Fruit fly (Drosophila melanogaster) whole organism, embryonic: ENCODE data around the gene Spn27A.
A peak's percentile ranks its signal among the peaks of the same experiment; 100 is the strongest.

ENCODE experiments used
- ATbp ChIP-seq: fragments of 200-800 bp; sonication (Bioruptor generic); optimal IDR thresholded peaks from 2 replicates; lab custom pipeline; 2017; ENCODE audit warnings: missing biosample characterization, mild to moderate bottlenecking, missing genetic modification characterization, missing genetic modification reagents
- Bdp1 ChIP-seq: fragments of 200-800 bp; sonication (Bioruptor generic); optimal IDR thresholded peaks from 3 replicates; lab custom pipeline; 2016; ENCODE audit warnings: missing biosample characterization, missing genetic modification characterization
- CG1024 ChIP-seq: fragments of 200-800 bp; sonication (Bioruptor generic); IDR thresholded peaks from 2 replicates; pipeline ENCODE4 v1.3.6; 2022; ENCODE audit warnings: missing biosample characterization, missing genetic modification characterization
- CG10462 ChIP-seq: fragments of 200-800 bp; sonication (Bioruptor generic); optimal IDR thresholded peaks from 2 replicates; lab custom pipeline; 2016; ENCODE audit warnings: missing biosample characterization, missing genetic modification characterization
- CG11398 ChIP-seq: fragments of 200-800 bp; sonication (Bioruptor generic); optimal IDR thresholded peaks from 2 replicates; lab custom pipeline; 2016; ENCODE audit warnings: missing biosample characterization, missing genetic modification characterization
- CG13123 ChIP-seq: fragments of 200-800 bp; sonication (Bioruptor generic); optimal IDR thresholded peaks from 2 replicates; lab custom pipeline; 2016; ENCODE audit warnings: missing biosample characterization, missing genetic modification characterization
- CG13775 ChIP-seq: fragments of 200-800 bp; sonication (Bioruptor generic); optimal IDR thresholded peaks from 3 replicates; lab custom pipeline; 2017; ENCODE audit warnings: missing biosample characterization, mild to moderate bottlenecking, missing genetic modification characterization
- CG15011 ChIP-seq: fragments of 200-800 bp; sonication (Bioruptor generic); optimal IDR thresholded peaks from 3 replicates; lab custom pipeline; 2018; ENCODE audit warnings: missing biosample characterization, mild to moderate bottlenecking, missing genetic modification characterization
- CG1529 ChIP-seq: fragments of 200-800 bp; sonication (Bioruptor generic); optimal IDR thresholded peaks from 3 replicates; lab custom pipeline; 2018; ENCODE audit warnings: missing biosample characterization, missing genetic modification characterization
- CG2712 ChIP-seq: fragments of 200-800 bp; optimal IDR thresholded peaks from 3 replicates; lab custom pipeline; 2019; ENCODE audit warnings: missing biosample characterization, mild to moderate bottlenecking, missing genetic modification characterization, moderate library complexity
- CG5245 ChIP-seq: fragments of 200-800 bp; sonication (Bioruptor generic); optimal IDR thresholded peaks from 3 replicates; lab custom pipeline; 2016; ENCODE audit warnings: missing biosample characterization, missing genetic modification characterization
- CG7271 ChIP-seq: fragments of 200-800 bp; sonication (Bioruptor generic); optimal IDR thresholded peaks from 2 replicates; lab custom pipeline; 2018; ENCODE audit warnings: missing biosample characterization, mild to moderate bottlenecking, missing genetic modification characterization, moderate library complexity
- CG9876 ChIP-seq: fragments of 200-800 bp; sonication (Bioruptor generic); optimal IDR thresholded peaks from 2 replicates; lab custom pipeline; 2016; ENCODE audit warnings: missing biosample characterization, missing genetic modification characterization
- Dad ChIP-seq: fragments of 200-800 bp; sonication (Bioruptor generic); optimal IDR thresholded peaks from 3 replicates; lab custom pipeline; 2016; ENCODE audit warnings: missing biosample characterization, missing genetic modification characterization
- Hmr ChIP-seq: fragments of 200-800 bp; sonication (Bioruptor generic); optimal IDR thresholded peaks from 3 replicates; lab custom pipeline; 2017; ENCODE audit warnings: mild to moderate bottlenecking, missing biosample characterization, missing genetic modification reagents, missing genetic modification characterization
- Hr51 ChIP-seq, 2 experiments: fragments of 200-800 bp; sonication (Bioruptor generic); optimal IDR thresholded peaks; 2 replicates in 1 of 2; 3 replicates in 1 of 2; lab custom pipeline; 2016 to 2018; ENCODE audit warnings: missing biosample characterization in 2 of 2, missing genetic modification characterization in 2 of 2, mild to moderate bottlenecking in 1 of 2, moderate library complexity in 1 of 2
- NC2α ChIP-seq: fragments of 200-800 bp; sonication (Bioruptor generic); optimal IDR thresholded peaks from 2 replicates; lab custom pipeline; 2016; ENCODE audit warnings: missing biosample characterization, missing genetic modification characterization
- NK7.1 ChIP-seq: fragments of 200-800 bp; sonication (Bioruptor generic); optimal IDR thresholded peaks from 3 replicates; lab custom pipeline; 2016; ENCODE audit warnings: missing biosample characterization, missing genetic modification characterization
- Neu2 ChIP-seq: fragments of 200-800 bp; sonication (Bioruptor generic); optimal IDR thresholded peaks from 3 replicates; lab custom pipeline; 2016; ENCODE audit warnings: missing biosample characterization, missing genetic modification characterization, borderline replicate concordance
- PHDP ChIP-seq: fragments of 200-800 bp; sonication (Bioruptor generic); optimal IDR thresholded peaks from 3 replicates; lab custom pipeline; 2018; ENCODE audit warnings: missing biosample characterization, mild to moderate bottlenecking, missing genetic modification characterization, moderate library complexity
- Pdp1 ChIP-seq, 2 experiments: fragments of 200-800 bp; sonication (Bioruptor generic); optimal IDR thresholded peaks; 3 replicates each; lab custom pipeline; 2016; ENCODE audit warnings: missing biosample characterization in 2 of 2, missing genetic modification characterization in 2 of 2, mild to moderate bottlenecking in 1 of 2, moderate library complexity in 1 of 2
- Side ChIP-seq: fragments of 200-800 bp; sonication (Bioruptor generic); optimal IDR thresholded peaks from 2 replicates; lab custom pipeline; 2016; ENCODE audit warnings: missing biosample characterization, missing genetic modification characterization
- Trl ChIP-seq, 3 experiments: fragments of >200 bp in 2 of 3; fragments of 200-800 bp in 1 of 3; sonication (Bioruptor generic) in 1 of 3; optimal IDR thresholded peaks; 2 replicates in 1 of 3; 3 replicates in 2 of 3; lab custom pipeline; 2016 to 2017; ENCODE audit warnings: missing biosample characterization in 1 of 3, missing genetic modification characterization in 1 of 3
- ac ChIP-seq: fragments of 200-800 bp; sonication (Bioruptor generic); optimal IDR thresholded peaks from 3 replicates; lab custom pipeline; 2017; ENCODE audit warnings: missing biosample characterization, mild to moderate bottlenecking, missing genetic modification characterization
- al ChIP-seq: fragments of 200-800 bp; sonication (Bioruptor generic); IDR thresholded peaks from 2 replicates; pipeline ENCODE4 v1.3.6; 2022; ENCODE audit warnings: missing biosample characterization, missing genetic modification characterization
- ara ChIP-seq: fragments of 200-800 bp; sonication (Bioruptor generic); IDR thresholded peaks from 2 replicates; pipeline ENCODE4 v1.3.6; 2022; ENCODE audit warnings: missing biosample characterization, missing genetic modification characterization
- bsh ChIP-seq, 2 experiments: fragments of 200-800 bp; sonication (Bioruptor generic); optimal IDR thresholded peaks; 2 replicates each; lab custom pipeline; 2017 to 2018; ENCODE audit warnings: mild to moderate bottlenecking in 2 of 2, missing biosample characterization in 2 of 2, missing genetic modification characterization in 2 of 2, moderate library complexity in 1 of 2
- btn ChIP-seq: fragments of 200-800 bp; sonication (Bioruptor generic); optimal IDR thresholded peaks from 2 replicates; lab custom pipeline; 2016; ENCODE audit warnings: missing biosample characterization, missing genetic modification characterization
- cad ChIP-seq: fragments of >200 bp; optimal IDR thresholded peaks from 2 replicates; lab custom pipeline; 2017; ENCODE audit warnings: missing biosample characterization, missing genetic modification characterization
- chm ChIP-seq: fragments of 200-800 bp; sonication (Bioruptor generic); IDR thresholded peaks from 2 replicates; pipeline ENCODE4 v1.3.6; 2022; ENCODE audit warnings: missing biosample characterization, missing genetic modification characterization
- dpn ChIP-seq, 2 experiments: fragments of 200-800 bp; sonication (Bioruptor generic); optimal IDR thresholded peaks; 3 replicates each; lab custom pipeline; 2016; ENCODE audit warnings: missing biosample characterization in 2 of 2, missing genetic modification characterization in 2 of 2
- en ChIP-seq: fragments of 200-800 bp; sonication (Bioruptor generic); optimal IDR thresholded peaks from 2 replicates; lab custom pipeline; 2016; ENCODE audit warnings: missing biosample characterization, missing genetic modification characterization
- ftz-f1 ChIP-seq: fragments of 200-800 bp; sonication (Bioruptor generic); optimal IDR thresholded peaks from 2 replicates; lab custom pipeline; 2016; ENCODE audit warnings: missing biosample characterization, missing genetic modification characterization
- gcm ChIP-seq: fragments of 200-800 bp; sonication (Bioruptor generic); optimal IDR thresholded peaks from 2 replicates; lab custom pipeline; 2019; ENCODE audit warnings: missing biosample characterization, mild to moderate bottlenecking, missing genetic modification characterization, moderate library complexity
- gsb-n ChIP-seq: fragments of 200-800 bp; sonication (Bioruptor generic); optimal IDR thresholded peaks from 3 replicates; lab custom pipeline; 2018; ENCODE audit warnings: missing biosample characterization, mild to moderate bottlenecking, missing genetic modification characterization
- hkb ChIP-seq, 2 experiments: fragments of 200-800 bp in 1 of 2; fragments of >200 bp in 1 of 2; sonication (Bioruptor generic) in 1 of 2; IDR thresholded peaks in 1 of 2; optimal IDR thresholded peaks in 1 of 2; 2 replicates each; pipeline versions ENCODE4 v1.3.6 to Lab custom; 2017 to 2022; ENCODE audit warnings: missing biosample characterization in 1 of 2, missing genetic modification characterization in 1 of 2
- insv ChIP-seq, 2 experiments: fragments of 200-800 bp; sonication (Bioruptor generic); optimal IDR thresholded peaks; 3 replicates each; lab custom pipeline; 2016 to 2018; ENCODE audit warnings: missing biosample characterization in 2 of 2, missing genetic modification characterization in 2 of 2
- lab ChIP-seq: fragments of 200-800 bp; sonication (Bioruptor generic); optimal IDR thresholded peaks from 3 replicates; lab custom pipeline; 2017; ENCODE audit warnings: missing biosample characterization, missing genetic modification characterization, mild to moderate bottlenecking, moderate library complexity, missing genetic modification reagents
- lola ChIP-seq, 3 experiments: fragments of >200 bp in 2 of 3; fragments of 200-800 bp in 1 of 3; sonication (Bioruptor generic) in 1 of 3; optimal IDR thresholded peaks; 2 replicates each; lab custom pipeline; 2017 to 2019; ENCODE audit warnings: missing biosample characterization in 3 of 3, missing genetic modification characterization in 3 of 3, mild to moderate bottlenecking in 1 of 3, moderate library complexity in 1 of 3
- lov ChIP-seq, 2 experiments: fragments of 200-800 bp in 1 of 2; fragments of >200 bp in 1 of 2; sonication (Bioruptor generic) in 1 of 2; IDR thresholded peaks in 1 of 2; optimal IDR thresholded peaks in 1 of 2; 2 replicates in 1 of 2; 3 replicates in 1 of 2; pipeline versions ENCODE4 v1.3.6 to Lab custom; 2017 to 2022; ENCODE audit warnings: missing biosample characterization in 1 of 2, missing genetic modification characterization in 1 of 2
- sc ChIP-seq, 3 experiments: fragments of >200 bp in 2 of 3; fragments of 200-800 bp in 1 of 3; sonication (Bioruptor generic) in 1 of 3; optimal IDR thresholded peaks; 2 replicates in 2 of 3; 3 replicates in 1 of 3; lab custom pipeline; 2017; ENCODE audit warnings: mild to moderate bottlenecking in 1 of 3, missing biosample characterization in 1 of 3, missing genetic modification characterization in 1 of 3, missing genetic modification reagents in 1 of 3
- slou ChIP-seq: fragments of 200-800 bp; sonication (Bioruptor generic); optimal IDR thresholded peaks from 3 replicates; lab custom pipeline; 2016; ENCODE audit warnings: missing biosample characterization, missing genetic modification characterization
- stwl ChIP-seq: fragments of 200-800 bp; sonication (Bioruptor generic); optimal IDR thresholded peaks from 3 replicates; lab custom pipeline; 2018; ENCODE audit warnings: missing biosample characterization, mild to moderate bottlenecking, missing genetic modification characterization, moderate library complexity
- tll ChIP-seq, 2 experiments: fragments of 200-800 bp in 1 of 2; fragments of >200 bp in 1 of 2; sonication (Bioruptor generic) in 1 of 2; optimal IDR thresholded peaks; 2 replicates each; lab custom pipeline; 2017 to 2019; ENCODE audit warnings: missing biosample characterization in 2 of 2, missing genetic modification characterization in 2 of 2, mild to moderate bottlenecking in 1 of 2, moderate library complexity in 1 of 2
- ttk ChIP-seq: fragments of 200-800 bp; sonication (Bioruptor generic); IDR thresholded peaks from 2 replicates; pipeline ENCODE4 v2.1.2; 2022; ENCODE audit warnings: missing biosample characterization, missing genetic modification characterization
- zen ChIP-seq: fragments of 200-800 bp; sonication (Bioruptor generic); optimal IDR thresholded peaks from 3 replicates; lab custom pipeline; 2018; ENCODE audit warnings: missing biosample characterization, mild to moderate bottlenecking, missing genetic modification characterization, moderate library complexity
- zfh1 ChIP-seq: fragments of 200-800 bp; sonication (Bioruptor generic); IDR thresholded peaks from 3 replicates; pipeline ENCODE4 v1.3.6; 2022; ENCODE audit warnings: missing biosample characterization, missing genetic modification characterization

Gene Spn27A

dm6 chr2L:6700742-6701141 lies 27.6 kb upstream of the Spn27A start (continued):
- TF ChIP-seq Hmr (peak; percentile 37), gcm (GFP tag; lab: Kevin White, UChicago) (peak; percentile 17), ac (GFP tag; lab: Kevin White, UChicago) (peak; percentile 93), NC2α (GFP tag; lab: Kevin White, UChicago) (peak; percentile 62), zfh1 (peak; percentile 60; the same call in 2 of the 3 replicates), stwl (tag; lab: Kevin White, UChicago) (peak; percentile 31), ftz-f1 (GFP tag; lab: Kevin White, UChicago) (no peak), CG1024 (GFP tag; lab: Robert Waterston, UW) (no peak), CG10462 (peak; percentile 28), CG15011 (peak; percentile 45), Hr51 (GFP tag; optimal IDR thresholded peaks at IDR 0.05; lab: Kevin White, UChicago) (peak in 1 of 2 experiments; percentile 15), chm (0 out of 2 replicates have a peak, but pooled peaks have one; percentile 7), slou (GFP tag; lab: Kevin White, UChicago) (no peak), CG9876 (GFP tag; lab: Kevin White, UChicago) (peak; percentile 20), Side (peak; percentile 40), zen (tag; lab: Kevin White, UChicago) (peak; percentile 92), lola (GFP tag; optimal IDR thresholded peaks at IDR 0.05; lab: Kevin White, UChicago) (peak in 1 of 3 experiments; percentile 70), CG13123 (peak; percentile 33), insv (GFP tag; optimal IDR thresholded peaks at IDR 0.05; lab: Kevin White, UChicago) (peak in 1 of 2 experiments; percentile 20), al (GFP tag; lab: Robert Waterston, UW) (no peak), bsh (GFP tag; optimal IDR thresholded peaks at IDR 0.05; lab: Kevin White, UChicago) (peak in 1 of 2 experiments; percentile 17), lab (GFP tag; lab: Kevin White, UChicago) (peak; percentile 14), Bdp1 (GFP tag; lab: Kevin White, UChicago) (peak; percentile 55), CG13775 (peak; percentile 37), CG5245 (no peak), Neu2 (GFP tag; lab: Kevin White, UChicago) (peak; percentile 52), CG7271 (tag; lab: Kevin White, UChicago) (peak; percentile 80), ttk (GFP tag; lab: Robert Waterston, UW) (no peak), sc (optimal IDR thresholded peaks at IDR 0.05; lab: Kevin White, UChicago) (no peak), sc (GFP tag; optimal IDR thresholded peaks at IDR 0.05; lab: Kevin White, UChicago) (peak; percentile 67), Trl (optimal IDR thresholded peaks at IDR 0.05; lab: Kevin White, UChicago) (no peak), Trl (GFP tag; optimal IDR thresholded peaks at IDR 0.05; lab: Kevin White, UChicago) (peak; percentile 61), Dad (GFP tag; lab: Kevin White, UChicago) (no peak), hkb (optimal IDR thresholded peaks at IDR 0.05; lab: Kevin White, UChicago) (no peak), hkb (GFP tag; IDR thresholded peaks at IDR 0.05; lab: Robert Waterston, UW) (0 out of 2 replicates have a peak, but pooled peaks have one; percentile 22), dpn (GFP tag; optimal IDR thresholded peaks at IDR 0.05; lab: Kevin White, UChicago) (peak in 1 of 2 experiments; percentile 11), tll (GFP tag; optimal IDR thresholded peaks at IDR 0.05; lab: Kevin White, UChicago) (peak in 1 of 2 experiments; percentile 99), btn (GFP tag; lab: Kevin White, UChicago) (peak; percentile 21), lov (optimal IDR thresholded peaks at IDR 0.05; lab: Kevin White, UChicago) (no peak), lov (GFP tag; IDR thresholded peaks at IDR 0.05; lab: Robert Waterston, UW) (0 out of 3 replicates have a peak, but pooled peaks have one; percentile 59), en (GFP tag; lab: Kevin White, UChicago) (peak; percentile 30), PHDP (tag; lab: Kevin White, UChicago) (peak; percentile 29), gsb-n (tag; lab: Kevin White, UChicago) (peak; percentile 67), CG2712 (tag; lab: Kevin White, UChicago) (peak; percentile 36), ara (GFP tag; lab: Robert Waterston, UW) (peak; percentile 15; the same call in 1 of the 2 replicates), NK7.1 (peak; percentile 31), ATbp (peak; percentile 48), Pdp1 (GFP tag; optimal IDR thresholded peaks at IDR 0.05; lab: Kevin White, UChicago) (peak in 1 of 2 experiments; percentile 49), cad (no peak), CG11398 (GFP tag; lab: Kevin White, UChicago) (peak; percentile 60), CG1529 (GFP tag; lab: Kevin White, UChicago) (no peak)
